Fruit fly (Drosophila melanogaster): ENCODE data around the gene Pgant6.

DNA sequence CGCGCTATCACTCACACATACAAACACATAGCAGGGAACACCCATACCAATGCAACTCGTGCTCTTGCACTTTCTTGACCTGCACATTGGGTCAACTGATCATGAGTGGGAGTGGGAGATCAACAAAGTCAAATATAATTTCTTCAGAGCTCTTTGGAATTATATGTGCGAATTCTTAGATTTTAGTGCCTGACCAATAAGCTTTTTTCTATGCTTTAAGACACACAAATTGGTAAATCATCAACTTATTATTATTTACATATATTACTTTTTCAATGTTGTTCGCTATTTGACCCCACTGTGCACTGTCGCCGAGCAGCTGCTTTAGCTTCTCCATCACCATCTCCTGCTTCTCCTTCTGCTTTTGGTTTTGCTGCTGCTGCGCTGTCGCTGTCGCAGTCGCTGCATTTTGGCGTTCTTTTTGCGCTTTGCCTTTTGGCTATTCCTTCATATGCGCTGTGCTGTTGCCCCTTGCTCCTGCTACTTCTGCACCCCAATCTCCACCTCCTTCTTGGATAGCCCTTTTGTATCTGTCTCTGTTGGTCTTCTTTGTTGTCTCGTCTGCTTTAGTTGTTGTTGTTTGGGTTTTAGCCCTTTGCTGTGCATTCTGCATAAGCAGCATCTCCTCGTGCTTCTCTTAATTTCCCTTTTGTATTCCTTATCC is 42.1 kb downstream of the Pgant6 start:
- no peak for TF ChIP-seq CG1620 (GFP tag; optimal IDR thresholded peaks at IDR 0.05)
- peak; percentile 5 for TF ChIP-seq Hr96 (GFP tag; optimal IDR thresholded peaks at IDR 0.05)
- no peak for TF ChIP-seq Mnt (GFP tag; optimal IDR thresholded peaks at IDR 0.05)
- TF ChIP-seq CG7101 (tag; optimal IDR thresholded peaks at IDR 0.05) = no peak
- no peak for TF ChIP-seq CG7045 (GFP tag; optimal IDR thresholded peaks at IDR 0.05)
- no peak for TF ChIP-seq kay (GFP tag; ENCODE audit: borderline replicate concordance)
- TF ChIP-seq pad (GFP tag; optimal IDR thresholded peaks at IDR 0.05) = no peak
